Worm (Caenorhabditis elegans): Measurements from ENCODE around the gene C29F7.10.

Gene C29F7.10

DNA sequence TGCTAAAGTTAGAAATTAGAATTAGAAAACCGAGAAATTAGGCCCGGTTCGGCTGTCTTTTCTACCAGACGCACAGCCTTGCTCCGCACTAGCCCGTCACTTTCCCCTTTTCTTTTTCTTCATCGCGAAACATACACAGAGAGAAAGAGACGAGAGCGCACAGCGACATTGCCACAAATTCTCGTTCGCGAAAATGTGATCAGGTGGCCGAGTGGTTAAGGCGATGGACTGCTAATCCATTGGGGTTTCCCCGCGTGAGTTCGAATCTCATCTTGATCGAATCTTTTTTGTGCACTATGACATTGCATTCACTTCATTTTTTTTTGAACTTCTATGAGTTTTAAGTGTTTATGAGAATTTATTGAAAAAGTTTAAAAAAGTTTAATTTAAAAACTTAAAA, 11.2 kb upstream of the C29F7.10 start (continued):
- TF ChIP-seq ceh-63 (GFP tag; optimal IDR thresholded peaks at IDR 0.05) (no peak), ztf-11 (tag; optimal IDR thresholded peaks at IDR 0.05) (peak in 1 of 2 experiments; percentile 24), aha-1 (tag; optimal IDR thresholded peaks at IDR 0.05) (no peak), zip-4 (GFP tag; optimal IDR thresholded peaks at IDR 0.05) (no peak), unc-62 (GFP tag; optimal IDR thresholded peaks at IDR 0.05) (no peak), skn-1 (tag; optimal IDR thresholded peaks at IDR 0.05) (no peak), snpc-4 (tag; optimal IDR thresholded peaks at IDR 0.05) (no peak), egl-13 (tag; optimal IDR thresholded peaks at IDR 0.05) (peak; percentile 43), irx-1 (tag; optimal IDR thresholded peaks at IDR 0.05) (no peak), lsy-2 (tag; optimal IDR thresholded peaks at IDR 0.05) (peak; percentile 5 to 44), fkh-10 (GFP tag; optimal IDR thresholded peaks at IDR 0.05) (peak; percentile 68), nhr-28 (tag; optimal IDR thresholded peaks at IDR 0.05) (no peak), sptf-1 (tag; optimal IDR thresholded peaks at IDR 0.05) (no peak), nhr-20 (tag; optimal IDR thresholded peaks at IDR 0.05) (peak; percentile 46), tbx-2 (tag; optimal IDR thresholded peaks at IDR 0.05) (peak; percentile 48), elt-3 (tag; optimal IDR thresholded peaks at IDR 0.05) (no peak), mef-2 (tag; optimal IDR thresholded peaks at IDR 0.05) (no peak), nhr-76 (tag; optimal IDR thresholded peaks at IDR 0.05) (no peak), mdl-1 (tag; optimal IDR thresholded peaks at IDR 0.05) (peak in 1 of 2 experiments; percentile 44), nhr-85 (tag) (no peak), fos-1 (tag; optimal IDR thresholded peaks at IDR 0.05) (peak; percentile 33), nhr-47 (tag; optimal IDR thresholded peaks at IDR 0.05) (peak; percentile 79), elt-2 (tag; optimal IDR thresholded peaks at IDR 0.05) (no peak), ztf-4 (tag; optimal IDR thresholded peaks at IDR 0.05) (no peak), fkh-4 (tag; optimal IDR thresholded peaks at IDR 0.05; ENCODE audit: borderline replicate concordance) (no peak), C16A3.4 (tag; optimal IDR thresholded peaks at IDR 0.05) (peak; percentile 58), nhr-237 (tag; optimal IDR thresholded peaks at IDR 0.05) (no peak), lin-13 (GFP tag; optimal IDR thresholded peaks at IDR 0.05) (no peak), Y116A8C.19 (tag; optimal IDR thresholded peaks at IDR 0.05; ENCODE audit: borderline replicate concordance) (no peak), nhr-71 (tag; optimal IDR thresholded peaks at IDR 0.05) (peak; percentile 53), hpl-2 (GFP tag; optimal IDR thresholded peaks at IDR 0.05) (no peak), egl-27 (tag; optimal IDR thresholded peaks at IDR 0.05) (no peak), C34B4.2 (tag; optimal IDR thresholded peaks at IDR 0.05) (no peak), nhr-90 (tag; optimal IDR thresholded peaks at IDR 0.05; ENCODE audit: poor library complexity) (peak; percentile 36), nhr-11 (tag; optimal IDR thresholded peaks at IDR 0.05) (no peak), unc-130 (tag; optimal IDR thresholded peaks at IDR 0.05) (no peak), sox-4 (tag; optimal IDR thresholded peaks at IDR 0.05) (peak; percentile 33), unc-86 (tag; optimal IDR thresholded peaks at IDR 0.05) (peak; percentile 25), grh-1 (GFP tag; IDR thresholded peaks at IDR 0.05) (no peak), snu-23 (GFP tag; optimal IDR thresholded peaks at IDR 0.05) (peak; percentile 74), C04F5.9 (tag; optimal IDR thresholded peaks at IDR 0.05) (no peak), xbp-1 (tag; optimal IDR thresholded peaks at IDR 0.05) (peak; percentile 30), ceh-88 (GFP tag; IDR thresholded peaks at IDR 0.05) (peak; percentile 30; the same call in 1 of the 2 replicates)

DNA sequence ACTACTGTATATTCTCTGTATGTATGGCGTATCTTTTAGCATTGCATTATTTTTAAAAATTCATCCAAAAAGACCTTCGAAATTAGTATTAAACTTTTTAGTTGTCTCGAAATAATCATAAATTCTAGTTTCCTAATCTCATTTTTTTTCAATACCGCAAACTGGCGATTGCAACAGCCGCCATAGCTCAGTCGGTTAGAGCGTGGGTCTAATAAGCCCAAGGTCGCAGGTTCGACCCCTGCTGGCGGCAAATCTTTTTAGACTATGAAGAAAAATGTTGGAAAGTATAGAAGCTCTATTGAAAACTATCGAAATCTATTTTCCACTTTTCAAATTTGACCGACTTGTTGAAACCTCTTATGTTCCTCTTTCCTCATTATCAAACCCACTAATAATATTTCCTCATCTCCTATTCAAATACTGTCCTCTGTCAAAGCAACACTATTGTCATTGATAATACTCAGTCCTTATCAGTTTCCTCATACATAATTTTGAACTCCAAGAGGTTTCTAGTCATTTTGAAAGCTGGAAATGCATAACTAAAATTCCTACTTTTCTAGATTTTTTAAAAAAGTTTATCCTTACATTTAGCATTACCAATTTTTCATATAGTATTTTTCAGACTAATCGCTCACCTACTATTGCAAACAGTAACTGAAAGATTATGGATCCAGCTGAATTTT, 4.6 kb upstream of the C29F7.10 start, which contains the start of gene jmjd-3.3:
Gene jmjd-3.3 (plus strand): TSS at position 633 of the 683 bp plus-strand sequence.
- TF ChIP-seq C16A3.4 (tag; optimal IDR thresholded peaks at IDR 0.05): no peak
- no peak for TF ChIP-seq grh-1 (GFP tag; IDR thresholded peaks at IDR 0.05)
- no peak for TF ChIP-seq swsn-7 (tag; optimal IDR thresholded peaks at IDR 0.05)
- TF ChIP-seq dsc-1 (tag; optimal IDR thresholded peaks at IDR 0.05): no peak
- no peak for TF ChIP-seq efl-1 (optimal IDR thresholded peaks at IDR 0.05)
- peak in 1 of 2 experiments; percentile 43 for TF ChIP-seq efl-1 (GFP tag; optimal IDR thresholded peaks at IDR 0.05 in 1 of 2)
- TF ChIP-seq lin-15B (tag; optimal IDR thresholded peaks at IDR 0.05): no peak
- no peak for TF ChIP-seq rnt-1 (tag; optimal IDR thresholded peaks at IDR 0.05)
- no peak for TF ChIP-seq Y116A8C.19 (tag; optimal IDR thresholded peaks at IDR 0.05; ENCODE audit: borderline replicate concordance)

Data from whole organism, L1 larva.